Fruit fly (Drosophila melanogaster) whole organism, embryonic: Measurements from ENCODE around the gene sisA.

ENCODE experiments used
- Abd-B ChIP-seq: fragments of 200-800 bp; sonication (Bioruptor generic); optimal IDR thresholded peaks from 2 replicates; lab custom pipeline; 2018; ENCODE audit warnings: missing biosample characterization, mild to moderate bottlenecking, missing genetic modification characterization, moderate library complexity
- Ada2b ChIP-seq: fragments of 200-800 bp; sonication (Bioruptor generic); IDR thresholded peaks from 2 replicates; pipeline ENCODE4 v1.3.6; 2022; ENCODE audit warnings: missing biosample characterization, missing genetic modification characterization
- Asciz ChIP-seq: fragments of 200-800 bp; sonication (Bioruptor generic); optimal IDR thresholded peaks from 2 replicates; lab custom pipeline; 2017; ENCODE audit warnings: missing biosample characterization, mild to moderate bottlenecking, missing genetic modification characterization, missing genetic modification reagents
- B-H2 ChIP-seq: fragments of 200-800 bp; sonication (Bioruptor generic); optimal IDR thresholded peaks from 2 replicates; lab custom pipeline; 2018; ENCODE audit warnings: missing biosample characterization, mild to moderate bottlenecking, missing genetic modification characterization
- Bdp1 ChIP-seq: fragments of 200-800 bp; sonication (Bioruptor generic); optimal IDR thresholded peaks from 3 replicates; lab custom pipeline; 2016; ENCODE audit warnings: missing biosample characterization, missing genetic modification characterization
- CG10959 ChIP-seq: fragments of 200-800 bp; sonication (Bioruptor generic); IDR thresholded peaks from 2 replicates; pipeline ENCODE4 v1.3.6; 2022; ENCODE audit warnings: missing biosample characterization, missing genetic modification characterization
- CG15269 ChIP-seq: fragments of 200-800 bp; sonication (Bioruptor generic); optimal IDR thresholded peaks from 2 replicates; lab custom pipeline; 2018; ENCODE audit warnings: missing biosample characterization, mild to moderate bottlenecking, missing genetic modification characterization, moderate library complexity
- CG15514 ChIP-seq: fragments of 200-800 bp; sonication (Bioruptor generic); optimal IDR thresholded peaks from 3 replicates; lab custom pipeline; 2017; ENCODE audit warnings: missing biosample characterization, missing genetic modification characterization, mild to moderate bottlenecking, moderate library complexity, missing genetic modification reagents
- CG17912 ChIP-seq: fragments of 200-800 bp; sonication (Bioruptor generic); optimal IDR thresholded peaks from 2 replicates; lab custom pipeline; 2018; ENCODE audit warnings: missing biosample characterization, mild to moderate bottlenecking, missing genetic modification characterization
- CG30431 ChIP-seq: fragments of 200-800 bp; sonication (Bioruptor generic); optimal IDR thresholded peaks from 2 replicates; lab custom pipeline; 2017; ENCODE audit warnings: missing biosample characterization, missing genetic modification characterization
- CG33213 ChIP-seq: fragments of 200-800 bp; sonication (Bioruptor generic); optimal IDR thresholded peaks from 3 replicates; lab custom pipeline; 2016; ENCODE audit warnings: missing biosample characterization, missing genetic modification characterization
- CG3838 ChIP-seq: fragments of 200-800 bp; sonication (Bioruptor generic); optimal IDR thresholded peaks from 3 replicates; lab custom pipeline; 2016; ENCODE audit warnings: missing biosample characterization, missing genetic modification characterization
- CG4328 ChIP-seq: fragments of 200-800 bp; sonication (Bioruptor generic); optimal IDR thresholded peaks from 3 replicates; lab custom pipeline; 2017; ENCODE audit warnings: missing biosample characterization, missing genetic modification reagents, missing genetic modification characterization
- CG6175 ChIP-seq: fragments of 200-800 bp; sonication (Bioruptor generic); IDR thresholded peaks from 3 replicates; pipeline ENCODE4 v1.3.6; 2022; ENCODE audit warnings: missing biosample characterization, missing genetic modification characterization
- CG6813 ChIP-seq: fragments of 200-800 bp; sonication (Bioruptor generic); optimal IDR thresholded peaks from 2 replicates; lab custom pipeline; 2017; ENCODE audit warnings: missing biosample characterization, missing genetic modification characterization, mild to moderate bottlenecking, moderate library complexity, missing genetic modification reagents
- CG7963 ChIP-seq: fragments of 200-800 bp; sonication (Bioruptor generic); IDR thresholded peaks from 3 replicates; pipeline ENCODE4 v1.3.6; 2022; ENCODE audit warnings: missing biosample characterization, missing genetic modification characterization; ENCODE audit not compliant: partially characterized antibody
- CG9215 ChIP-seq: fragments of 200-800 bp; sonication (Bioruptor generic); IDR thresholded peaks from 2 replicates; pipeline ENCODE4 v1.3.6; 2022; ENCODE audit warnings: missing biosample characterization, missing genetic modification characterization
- CHES-1-like ChIP-seq: fragments of 200-800 bp; sonication (Bioruptor generic); optimal IDR thresholded peaks from 2 replicates; lab custom pipeline; 2016; ENCODE audit warnings: missing biosample characterization, missing genetic modification characterization
- Camta ChIP-seq: fragments of 200-800 bp; sonication (Bioruptor generic); optimal IDR thresholded peaks from 2 replicates; lab custom pipeline; 2016; ENCODE audit warnings: missing biosample characterization, missing genetic modification characterization
- CoRest ChIP-seq: fragments of 200-800 bp; sonication (Bioruptor generic); optimal IDR thresholded peaks from 3 replicates; lab custom pipeline; 2018; ENCODE audit warnings: missing biosample characterization, mild to moderate bottlenecking, missing genetic modification characterization, moderate library complexity
- D ChIP-seq, 2 experiments: fragments of 200-800 bp in 1 of 2; fragments of >200 bp in 1 of 2; sonication (Bioruptor generic) in 1 of 2; optimal IDR thresholded peaks; 2 replicates in 1 of 2; 3 replicates in 1 of 2; lab custom pipeline; 2017; ENCODE audit warnings: mild to moderate bottlenecking in 1 of 2, missing biosample characterization in 1 of 2, missing genetic modification characterization in 1 of 2, missing genetic modification reagents in 1 of 2
- D19B ChIP-seq: fragments of 200-800 bp; sonication (Bioruptor generic); optimal IDR thresholded peaks from 2 replicates; lab custom pipeline; 2017; ENCODE audit warnings: missing biosample characterization, mild to moderate bottlenecking, missing genetic modification characterization
- Ets97D ChIP-seq: fragments of 200-800 bp; sonication (Bioruptor generic); optimal IDR thresholded peaks from 3 replicates; lab custom pipeline; 2016; ENCODE audit warnings: missing biosample characterization, missing genetic modification characterization
- Fer1 ChIP-seq: fragments of 200-800 bp; sonication (Bioruptor generic); optimal IDR thresholded peaks from 2 replicates; lab custom pipeline; 2017; ENCODE audit warnings: missing biosample characterization, mild to moderate bottlenecking, missing genetic modification characterization
- Mad ChIP-seq: fragments of 200-800 bp; sonication (Bioruptor generic); optimal IDR thresholded peaks from 2 replicates; lab custom pipeline; 2016; ENCODE audit warnings: missing biosample characterization, missing genetic modification characterization
- Rx ChIP-seq: fragments of 200-800 bp; sonication (Bioruptor generic); IDR thresholded peaks from 2 replicates; pipeline ENCODE4 v1.3.6; 2022; ENCODE audit warnings: missing biosample characterization, missing genetic modification characterization
- Sox100B ChIP-seq: fragments of 200-800 bp; sonication (Bioruptor generic); optimal IDR thresholded peaks from 3 replicates; lab custom pipeline; 2018; ENCODE audit warnings: missing biosample characterization, mild to moderate bottlenecking, missing genetic modification characterization
- Sry-δ ChIP-seq: fragments of 200-800 bp; sonication (Bioruptor generic); optimal IDR thresholded peaks from 2 replicates; lab custom pipeline; 2016; ENCODE audit warnings: missing biosample characterization, missing genetic modification characterization
- ab ChIP-seq: fragments of 200-800 bp; sonication (Bioruptor generic); optimal IDR thresholded peaks from 2 replicates; lab custom pipeline; 2016; ENCODE audit warnings: missing biosample characterization, missing genetic modification characterization
- ato ChIP-seq: fragments of 200-800 bp; sonication (Bioruptor generic); IDR thresholded peaks from 2 replicates; pipeline ENCODE4 v1.3.6; 2022; ENCODE audit warnings: missing biosample characterization, missing genetic modification characterization; ENCODE audit not compliant: partially characterized antibody
- bsh ChIP-seq, 2 experiments: fragments of 200-800 bp; sonication (Bioruptor generic); optimal IDR thresholded peaks; 2 replicates each; lab custom pipeline; 2017 to 2018; ENCODE audit warnings: mild to moderate bottlenecking in 2 of 2, missing biosample characterization in 2 of 2, missing genetic modification characterization in 2 of 2, moderate library complexity in 1 of 2
- crol ChIP-seq: fragments of 200-800 bp; sonication (Bioruptor generic); IDR thresholded peaks from 2 replicates; pipeline ENCODE4 v1.3.6; 2022; ENCODE audit warnings: missing biosample characterization, missing genetic modification characterization
- gce ChIP-seq: fragments of 200-800 bp; sonication (Bioruptor generic); IDR thresholded peaks from 3 replicates; pipeline ENCODE4 v1.3.6; 2022; ENCODE audit warnings: missing biosample characterization, missing genetic modification characterization
- gcm ChIP-seq: fragments of 200-800 bp; sonication (Bioruptor generic); optimal IDR thresholded peaks from 2 replicates; lab custom pipeline; 2019; ENCODE audit warnings: missing biosample characterization, mild to moderate bottlenecking, missing genetic modification characterization, moderate library complexity
- gcm2 ChIP-seq: fragments of 200-800 bp; sonication (Bioruptor generic); optimal IDR thresholded peaks from 2 replicates; lab custom pipeline; 2016; ENCODE audit warnings: missing biosample characterization, missing genetic modification characterization
- hbn ChIP-seq: fragments of 200-800 bp; sonication (Bioruptor generic); IDR thresholded peaks from 2 replicates; pipeline ENCODE4 v1.3.6; 2022; ENCODE audit warnings: missing biosample characterization, missing genetic modification characterization; ENCODE audit not compliant: partially characterized antibody
- hkb ChIP-seq, 2 experiments: fragments of 200-800 bp in 1 of 2; fragments of >200 bp in 1 of 2; sonication (Bioruptor generic) in 1 of 2; IDR thresholded peaks in 1 of 2; optimal IDR thresholded peaks in 1 of 2; 2 replicates each; pipeline versions ENCODE4 v1.3.6 to Lab custom; 2017 to 2022; ENCODE audit warnings: missing biosample characterization in 1 of 2, missing genetic modification characterization in 1 of 2
- jigr1 ChIP-seq: fragments of 200-800 bp; sonication (Bioruptor generic); IDR thresholded peaks from 3 replicates; pipeline ENCODE4 v1.3.6; 2022; ENCODE audit warnings: missing biosample characterization, missing genetic modification characterization
- jing ChIP-seq: fragments of 200-800 bp; sonication (Bioruptor generic); optimal IDR thresholded peaks from 2 replicates; lab custom pipeline; 2018; ENCODE audit warnings: missing biosample characterization, mild to moderate bottlenecking, missing genetic modification characterization
- ken ChIP-seq: fragments of 200-800 bp; sonication (Bioruptor generic); IDR thresholded peaks from 3 replicates; pipeline ENCODE4 v1.3.6; 2022; ENCODE audit warnings: missing biosample characterization, missing genetic modification characterization
- ro ChIP-seq: fragments of 200-800 bp; sonication (Bioruptor generic); IDR thresholded peaks from 2 replicates; pipeline ENCODE4 v1.3.6; 2022; ENCODE audit warnings: missing biosample characterization, missing genetic modification characterization
- slbo ChIP-seq: fragments of 200-800 bp; sonication (Bioruptor generic); IDR thresholded peaks from 2 replicates; pipeline ENCODE4 v1.3.6; 2022; ENCODE audit warnings: missing biosample characterization, missing genetic modification characterization
- slou ChIP-seq: fragments of 200-800 bp; sonication (Bioruptor generic); optimal IDR thresholded peaks from 3 replicates; lab custom pipeline; 2016; ENCODE audit warnings: missing biosample characterization, missing genetic modification characterization
- toy ChIP-seq: fragments of 200-800 bp; sonication (Bioruptor generic); IDR thresholded peaks from 2 replicates; pipeline ENCODE4 v1.3.6; 2022; ENCODE audit warnings: missing biosample characterization, missing genetic modification characterization
- ttk ChIP-seq: fragments of 200-800 bp; sonication (Bioruptor generic); IDR thresholded peaks from 2 replicates; pipeline ENCODE4 v2.1.2; 2022; ENCODE audit warnings: missing biosample characterization, missing genetic modification characterization
- usp ChIP-seq: fragments of >200 bp; optimal IDR thresholded peaks from 2 replicates; lab custom pipeline; 2017; ENCODE audit warnings: missing biosample characterization, missing genetic modification characterization
- wdn ChIP-seq: fragments of 200-800 bp; sonication (Bioruptor generic); IDR thresholded peaks from 2 replicates; pipeline ENCODE4 v1.3.6; 2022; ENCODE audit warnings: missing biosample characterization, missing genetic modification characterization
- wek ChIP-seq: fragments of 200-800 bp; sonication (Bioruptor generic); optimal IDR thresholded peaks from 3 replicates; lab custom pipeline; 2018; ENCODE audit warnings: missing biosample characterization, mild to moderate bottlenecking, missing genetic modification characterization, moderate library complexity
- zen2 ChIP-seq: fragments of 200-800 bp; sonication (Bioruptor generic); IDR thresholded peaks from 3 replicates; pipeline ENCODE4 v1.3.6; 2022; ENCODE audit warnings: missing biosample characterization, missing genetic modification characterization; ENCODE audit not compliant: partially characterized antibody

The sisA gene

DNA sequence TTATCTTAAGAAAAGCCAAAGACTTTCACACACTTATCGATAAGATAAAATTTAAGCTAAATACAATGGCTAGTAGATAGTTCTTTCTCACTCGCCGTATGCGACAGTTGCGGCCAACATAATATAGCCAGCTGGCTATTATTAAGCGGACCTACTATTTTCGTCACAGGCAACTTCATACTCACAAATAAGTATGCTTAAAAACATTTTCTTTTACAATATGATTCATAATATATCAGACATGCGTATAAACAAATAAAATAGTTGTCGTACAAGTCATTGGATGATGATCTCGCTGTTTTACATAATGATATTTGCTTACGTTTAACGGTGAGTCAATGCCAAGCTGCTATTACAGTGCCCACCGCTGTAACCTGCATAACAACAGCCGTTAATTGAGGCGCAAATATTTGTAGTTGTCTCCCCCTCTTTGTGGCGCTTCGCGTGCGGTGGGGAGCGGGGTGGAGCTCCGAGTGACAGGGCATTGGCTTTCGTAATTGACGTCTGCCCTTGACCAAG lies 4.1 kb upstream of the sisA start (continued):
- TF ChIP-seq Bdp1 (peak; percentile 8), CoRest (tag; lab: Kevin White, UChicago) (peak; percentile 80), hbn (no peak), zen2 (GFP tag; lab: Robert Waterston, UW) (no peak), Camta (GFP tag; lab: Kevin White, UChicago) (peak; percentile 49), ttk (peak; percentile 51), Sry-δ (GFP tag; lab: Kevin White, UChicago) (peak; percentile 9), D19B (GFP tag; lab: Kevin White, UChicago) (peak; percentile 33), CG6175 (GFP tag; lab: Robert Waterston, UW) (no peak), CG3838 (GFP tag; lab: Kevin White, UChicago) (no peak), ken (GFP tag; lab: Robert Waterston, UW) (no peak; the same call in 2 of the 3 replicates), CG10959 (GFP tag; lab: Robert Waterston, UW) (no peak), slou (GFP tag; lab: Kevin White, UChicago) (peak; percentile 51), slbo (no peak; the same call in none of the 2 replicates), CG17912 (no peak), Ada2b (peak; percentile 31; the same call in 1 of the 2 replicates), Abd-B (peak; percentile 59), gcm (peak; percentile 57), jigr1 (no peak), Asciz (GFP tag; lab: Kevin White, UChicago) (peak; percentile 71), CG9215 (peak; percentile 56), CG6813 (GFP tag; lab: Kevin White, UChicago) (peak; percentile 59), hkb (optimal IDR thresholded peaks at IDR 0.05; lab: Kevin White, UChicago) (no peak), hkb (GFP tag; IDR thresholded peaks at IDR 0.05; lab: Robert Waterston, UW) (peak; percentile 72), D (optimal IDR thresholded peaks at IDR 0.05; lab: Kevin White, UChicago) (no peak), D (GFP tag; optimal IDR thresholded peaks at IDR 0.05; lab: Kevin White, UChicago) (peak; percentile 65), CG7963 (no peak), toy (GFP tag; lab: Robert Waterston, UW) (no peak), gcm2 (peak; percentile 60), wek (GFP tag; lab: Kevin White, UChicago) (peak; percentile 53), Ets97D (GFP tag; lab: Kevin White, UChicago) (no peak), gce (0 out of 3 replicates have a peak, but pooled peaks have one; percentile 32), Rx (GFP tag; lab: Robert Waterston, UW) (peak; percentile 47), wdn (GFP tag; lab: Robert Waterston, UW) (no peak), CG4328 (GFP tag; lab: Kevin White, UChicago) (peak; percentile 51), CG15269 (peak; percentile 80), ato (GFP tag; lab: Robert Waterston, UW) (no peak), CG33213 (GFP tag; lab: Kevin White, UChicago) (peak; percentile 43), ab (GFP tag; lab: Kevin White, UChicago) (no peak), usp (GFP tag; lab: Kevin White, UChicago) (no peak), CG30431 (GFP tag; lab: Kevin White, UChicago) (peak; percentile 27), B-H2 (GFP tag; lab: Kevin White, UChicago) (no peak), Fer1 (GFP tag; lab: Kevin White, UChicago) (peak; percentile 77), bsh (GFP tag; optimal IDR thresholded peaks at IDR 0.05; lab: Kevin White, UChicago) (peak; percentile 8 to 68), crol (peak; percentile 86), Mad (GFP tag; lab: Kevin White, UChicago) (peak; percentile 39), ro (GFP tag; lab: Robert Waterston, UW) (0 out of 2 replicates have a peak, but pooled peaks have one; percentile 14), CG15514 (GFP tag; lab: Kevin White, UChicago) (peak; percentile 66), CHES-1-like (GFP tag; lab: Kevin White, UChicago) (peak; percentile 24), jing (peak; percentile 65), Sox100B (GFP tag; lab: Kevin White, UChicago) (peak; percentile 82)
